Fruit fly (Drosophila melanogaster) S2 (cell line): ENCODE measurements around the gene tty.

Experiments used
- CG8478 ChIP-seq: fragments of >200 bp; optimal IDR thresholded peaks from 2 replicates; lab custom pipeline; 2018
- CTCF ChIP-seq, 2 experiments: fragments of >200 bp; optimal IDR thresholded peaks; 2 replicates each; lab custom pipeline; 2018

tty gene

DNA sequence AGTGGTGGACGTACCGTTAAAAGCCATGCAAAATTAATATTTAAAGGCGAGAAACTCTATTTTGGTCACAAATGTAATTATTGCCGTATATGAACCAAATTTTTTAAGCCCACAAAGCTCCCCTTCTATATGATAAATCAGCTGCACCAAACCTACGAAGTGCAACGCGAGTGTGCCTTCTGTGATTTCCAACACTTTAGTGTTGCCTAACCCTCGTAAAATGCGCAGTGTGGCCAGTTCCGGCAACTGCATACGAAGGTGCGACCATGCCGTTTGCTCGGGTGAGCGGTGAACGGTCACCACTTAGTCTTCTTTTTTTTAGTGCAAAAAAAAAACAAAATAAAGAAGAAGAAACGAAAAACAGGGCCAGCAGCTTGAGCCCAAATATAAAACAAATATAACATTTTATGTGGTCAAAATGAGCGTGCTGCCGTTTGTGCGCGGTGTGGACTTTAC is at the start of gene tty, which contains the start of gene fliI:
TSS of gene tty (minus strand) at position 201 of the 456 bp plus-strand sequence.
TSS of gene fliI (plus strand) at position 266 of the 456 bp plus-strand sequence.
- TF ChIP-seq CTCF (optimal IDR thresholded peaks at IDR 0.05; lab: Kevin White, UChicago) (peak in 1 of 2 experiments; percentile 25), CG8478 (lab: Kevin White, UChicago) (no peak)

- TF ChIP-seq CG8478 (lab: Kevin White, UChicago): no peak
- TF ChIP-seq CTCF (optimal IDR thresholded peaks at IDR 0.05; lab: Kevin White, UChicago): no peak
These were observed 49.3 kb upstream of the tty start, which contains the start of gene mst for dm6 chrX:21388734-21389133. Gene mst, plus strand, starts transcription at chrX:21388977.

DNA sequence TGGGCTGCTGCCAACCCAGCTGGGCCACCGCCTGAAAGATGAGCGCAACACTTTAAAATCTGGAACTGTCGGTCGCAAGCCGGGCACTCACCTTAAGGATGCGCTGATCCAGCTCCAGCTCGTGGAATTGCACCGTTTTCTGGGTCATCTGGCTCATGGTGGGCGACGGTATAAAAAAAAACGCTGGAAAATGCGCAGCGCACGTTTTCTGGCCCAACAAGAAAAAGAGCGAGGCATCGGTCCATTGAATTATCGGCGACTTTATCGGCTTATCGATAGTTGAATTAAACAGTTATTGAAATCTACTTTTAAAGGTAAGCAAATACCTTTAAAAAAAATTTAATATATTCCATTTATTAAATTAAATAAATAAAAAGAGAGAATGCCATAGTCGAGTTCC is 48.2 kb upstream of the tty start, which contains the start of gene Ddx56:
TSS of gene Ddx56 (minus strand) at position 252 of the 400 bp plus-strand sequence.
- no peak for TF ChIP-seq CTCF (optimal IDR thresholded peaks at IDR 0.05; lab: Kevin White, UChicago)
- TF ChIP-seq CG8478 (lab: Kevin White, UChicago): no peak

- no peak for TF ChIP-seq CTCF (optimal IDR thresholded peaks at IDR 0.05; lab: Kevin White, UChicago)
- TF ChIP-seq CG8478 (lab: Kevin White, UChicago): no peak
These were observed 38.9 kb upstream of the tty start for dm6 chrX:21378344-21378882.

dm6 chrX:21375595-21376047 is 36.1 kb upstream of the tty start:
- TF ChIP-seq CTCF (optimal IDR thresholded peaks at IDR 0.05; lab: Kevin White, UChicago) (no peak), CG8478 (lab: Kevin White, UChicago) (no peak)

dm6 chrX:21373659-21374426 is 34.4 kb upstream of the tty start, which contains the start of gene slgA:
Gene slgA, plus strand, starts transcription at chrX:21374002.
- TF ChIP-seq CTCF (optimal IDR thresholded peaks at IDR 0.05; lab: Kevin White, UChicago): no peak
- no peak for TF ChIP-seq CG8478 (lab: Kevin White, UChicago)

DNA sequence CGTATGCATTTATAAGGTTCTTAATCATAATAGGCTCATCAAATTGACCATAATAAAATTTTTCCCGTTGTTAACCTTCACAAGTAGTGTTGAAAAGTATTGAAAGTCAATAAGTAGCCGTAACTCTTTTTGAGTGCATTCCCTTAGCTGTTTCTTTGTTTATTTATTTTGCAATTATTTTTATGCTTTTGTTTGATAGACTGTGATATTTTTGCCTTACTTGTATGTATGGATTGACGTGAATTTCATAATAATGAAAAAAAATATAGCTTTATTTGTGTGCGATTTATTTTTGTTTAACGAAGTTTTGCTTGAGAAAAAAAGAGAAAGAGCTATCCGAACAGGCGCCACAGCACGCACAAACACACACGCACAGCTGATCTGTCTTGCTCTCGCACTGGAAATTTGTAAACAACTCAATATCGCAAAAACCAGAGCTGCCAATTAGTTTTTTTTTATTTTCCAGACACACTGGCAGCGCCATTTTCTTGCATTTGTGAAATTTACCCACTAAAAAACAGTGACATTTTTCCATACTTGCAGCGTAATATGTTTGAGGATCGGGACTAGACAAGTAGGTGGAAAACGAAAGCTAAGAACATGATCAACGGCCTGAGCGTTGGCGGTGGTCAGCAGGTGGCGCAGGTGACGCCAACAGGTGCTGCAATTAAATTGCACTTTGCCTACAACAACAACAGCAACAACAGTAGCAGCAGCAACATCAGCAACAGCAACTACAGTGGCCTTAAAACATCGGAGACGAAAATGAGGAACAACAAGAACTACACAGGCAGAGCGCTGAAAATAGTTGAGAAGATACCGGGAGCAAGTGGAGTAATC is 29.9 kb upstream of the tty start:
- TF ChIP-seq CTCF (optimal IDR thresholded peaks at IDR 0.05; lab: Kevin White, UChicago) (no peak), CG8478 (lab: Kevin White, UChicago) (no peak)

DNA sequence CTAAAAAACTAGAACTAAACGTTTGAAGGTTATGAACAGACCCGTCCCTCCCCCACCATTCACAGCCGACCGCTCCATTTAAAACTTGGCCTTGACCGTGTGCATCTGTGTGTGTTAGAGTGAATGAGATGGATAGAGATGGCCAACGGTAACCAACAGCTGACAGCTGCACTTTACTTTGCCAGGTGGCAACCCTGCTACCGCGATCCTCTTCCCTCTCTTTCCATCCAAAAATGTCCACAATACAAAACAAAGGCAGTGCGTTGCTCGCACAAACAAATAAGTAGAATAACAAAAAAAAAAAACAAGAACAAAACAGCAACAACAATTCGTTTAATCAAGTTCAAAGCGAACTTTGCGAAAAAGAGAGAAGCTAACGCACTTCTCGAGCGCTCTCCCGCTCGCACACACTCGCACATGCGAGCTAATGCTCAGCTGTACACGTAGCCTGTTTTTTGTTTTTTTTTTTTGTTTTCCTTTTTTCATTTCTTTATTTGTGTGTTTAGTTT is 29.0 kb upstream of the tty start:
- no peak for TF ChIP-seq CG8478 (lab: Kevin White, UChicago)
- TF ChIP-seq CTCF (optimal IDR thresholded peaks at IDR 0.05; lab: Kevin White, UChicago): no peak

dm6 chrX:21367363-21368072 is 28.0 kb upstream of the tty start:
- TF ChIP-seq CG8478 (lab: Kevin White, UChicago): no peak
- no peak for TF ChIP-seq CTCF (optimal IDR thresholded peaks at IDR 0.05; lab: Kevin White, UChicago)

- TF ChIP-seq CTCF (optimal IDR thresholded peaks at IDR 0.05; lab: Kevin White, UChicago) (no peak), CG8478 (lab: Kevin White, UChicago) (no peak)
These were observed 27.0 kb upstream of the tty start for dm6 chrX:21366311-21366990.

dm6 chrX:21365421-21365820 is 25.9 kb upstream of the tty start:
- TF ChIP-seq CG8478 (lab: Kevin White, UChicago) (no peak), CTCF (optimal IDR thresholded peaks at IDR 0.05; lab: Kevin White, UChicago) (no peak)

DNA sequence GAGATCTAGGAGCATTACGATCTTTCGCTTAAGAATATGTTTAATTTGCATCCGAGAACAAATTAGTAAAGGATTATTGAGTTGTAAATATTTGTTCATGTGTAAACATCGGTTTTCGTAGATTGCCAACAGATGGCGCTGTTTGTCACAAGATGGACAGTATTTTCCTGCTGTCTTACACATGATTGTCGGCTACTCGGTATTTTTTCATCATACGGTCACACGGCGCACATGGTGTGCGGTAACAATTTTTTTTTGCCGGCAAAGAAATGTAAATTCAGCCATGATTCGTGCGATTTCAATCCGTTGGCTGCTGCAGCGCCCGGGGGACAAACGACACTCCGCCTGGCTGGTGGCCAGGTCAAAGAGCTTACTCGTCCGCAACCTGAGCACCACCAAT is 23.4 kb upstream of the tty start, which contains the start of the genes bbx and waw:
TSS of gene bbx (plus strand) at position 151 of the 400 bp plus-strand sequence.
TSS of gene waw (plus strand) at position 151 of the 400 bp plus-strand sequence.
- TF ChIP-seq CG8478 (lab: Kevin White, UChicago) (no peak), CTCF (optimal IDR thresholded peaks at IDR 0.05; lab: Kevin White, UChicago) (peak; percentile 91 to 95)
